Worm (Caenorhabditis elegans) whole organism, L2 larva: ENCODE results near the gene T28D6.7.

ENCODE experiments used
- C34F6.9 ChIP-seq: fragments of 150-350 bp; optimal IDR thresholded peaks from 2 replicates; lab custom pipeline; 2014; ENCODE audit warnings: missing biosample characterization, missing genetic modification characterization
- F13H6.1 ChIP-seq: sonication (generic microtip); optimal IDR thresholded peaks from 2 replicates; lab custom pipeline; 2016; ENCODE audit warnings: missing genetic modification characterization, missing compliant biosample characterization
- R02D3.7 ChIP-seq: fragments of 150-350 bp; optimal IDR thresholded peaks from 2 replicates; lab custom pipeline; 2014; ENCODE audit warnings: missing biosample characterization, missing genetic modification characterization
- Y55F3AM.14 ChIP-seq: fragments of 200-800 bp; sonication (Bioruptor generic); optimal IDR thresholded peaks from 2 replicates; lab custom pipeline; 2018; ENCODE audit warnings: mild to moderate bottlenecking, missing genetic modification characterization, missing compliant biosample characterization
- alr-1 ChIP-seq: fragments of 150-350 bp; optimal IDR thresholded peaks from 2 replicates; lab custom pipeline; 2014; ENCODE audit warnings: missing biosample characterization, missing genetic modification characterization
- ama-1 ChIP-seq: fragments of 150-350 bp; optimal IDR thresholded peaks from 2 replicates; lab custom pipeline; 2018; ENCODE audit warnings: inconsistent platforms
- blmp-1 ChIP-seq: sonication (generic microtip); optimal IDR thresholded peaks from 2 replicates; lab custom pipeline; 2017; ENCODE audit warnings: missing genetic modification characterization, mild to moderate bottlenecking, missing compliant biosample characterization, antibody characterized with exemption, moderate library complexity; ENCODE audit not compliant: insufficient read depth
- crh-2 ChIP-seq: sonication (generic microtip); optimal IDR thresholded peaks from 2 replicates; lab custom pipeline; 2017; ENCODE audit warnings: missing biosample characterization, missing genetic modification characterization
- egl-27 ChIP-seq: sonication (generic microtip); optimal IDR thresholded peaks from 3 replicates; lab custom pipeline; 2017; ENCODE audit warnings: missing biosample characterization, missing genetic modification reagents, missing genetic modification characterization
- elt-1 ChIP-seq: fragments of 150-350 bp; optimal IDR thresholded peaks from 2 replicates; lab custom pipeline; 2014; ENCODE audit warnings: missing biosample characterization, missing genetic modification characterization
- fos-1 ChIP-seq: fragments of 150-350 bp; optimal IDR thresholded peaks from 2 replicates; lab custom pipeline; 2014; ENCODE audit warnings: missing biosample characterization, missing genetic modification characterization
- gmeb-1 ChIP-seq: fragments of 150-350 bp; optimal IDR thresholded peaks from 2 replicates; lab custom pipeline; 2014; ENCODE audit warnings: missing biosample characterization, missing genetic modification characterization
- lsy-2 ChIP-seq, 2 experiments: fragments of 150-350 bp in 1 of 2; sonication (generic microtip) in 1 of 2; optimal IDR thresholded peaks; 2 replicates each; lab custom pipeline; 2014 to 2017; ENCODE audit warnings: missing biosample characterization in 2 of 2, missing genetic modification characterization in 2 of 2
- mbf-1 ChIP-seq: sonication (generic microtip); optimal IDR thresholded peaks from 2 replicates; lab custom pipeline; 2017; ENCODE audit warnings: missing biosample characterization, missing genetic modification characterization
- nhr-12 ChIP-seq: fragments of 150-350 bp; optimal IDR thresholded peaks from 2 replicates; lab custom pipeline; 2014; ENCODE audit warnings: missing biosample characterization, missing genetic modification characterization
- nhr-129 ChIP-seq: fragments of 150-350 bp; optimal IDR thresholded peaks from 2 replicates; lab custom pipeline; 2014; ENCODE audit warnings: missing biosample characterization, missing genetic modification characterization
- nhr-21 ChIP-seq: fragments of 150-350 bp; optimal IDR thresholded peaks from 2 replicates; lab custom pipeline; 2014; ENCODE audit warnings: missing biosample characterization, missing genetic modification characterization
- nhr-237 ChIP-seq: fragments of 150-350 bp; optimal IDR thresholded peaks from 2 replicates; lab custom pipeline; 2014; ENCODE audit warnings: missing biosample characterization, missing genetic modification characterization
- nhr-6 ChIP-seq: fragments of 150-350 bp; optimal IDR thresholded peaks from 2 replicates; lab custom pipeline; 2014; ENCODE audit warnings: missing biosample characterization, missing genetic modification characterization
- nhr-77 ChIP-seq: fragments of 150-350 bp; optimal IDR thresholded peaks from 2 replicates; lab custom pipeline; 2014; ENCODE audit warnings: missing biosample characterization, missing genetic modification characterization
- sem-4 ChIP-seq: fragments of 150-350 bp; optimal IDR thresholded peaks from 2 replicates; lab custom pipeline; 2014; ENCODE audit warnings: missing biosample characterization, missing genetic modification reagents, missing genetic modification characterization
- skn-1 ChIP-seq: sonication (generic microtip); optimal IDR thresholded peaks from 2 replicates; lab custom pipeline; 2017; ENCODE audit warnings: missing biosample characterization, missing genetic modification characterization
- sma-9 ChIP-seq, 2 experiments: fragments of 150-350 bp in 1 of 2; sonication (generic microtip) in 1 of 2; optimal IDR thresholded peaks; 2 replicates each; lab custom pipeline; 2014 to 2016; ENCODE audit warnings: missing genetic modification characterization in 2 of 2, mild to moderate bottlenecking in 1 of 2, missing biosample characterization in 1 of 2, missing compliant biosample characterization in 1 of 2, missing genetic modification reagents in 1 of 2, moderate library complexity in 1 of 2
- unc-39 ChIP-seq: fragments of 150-350 bp; optimal IDR thresholded peaks from 2 replicates; lab custom pipeline; 2014; ENCODE audit warnings: missing biosample characterization, missing genetic modification characterization
- unc-55 ChIP-seq: fragments of 150-350 bp; sonication (generic microtip); optimal IDR thresholded peaks from 3 replicates; lab custom pipeline; 2014; ENCODE audit warnings: missing biosample characterization, missing genetic modification reagents, missing genetic modification characterization
- unc-62 ChIP-seq: fragments of 150-350 bp; optimal IDR thresholded peaks from 2 replicates; lab custom pipeline; 2014; ENCODE audit warnings: missing biosample characterization, missing genetic modification reagents, missing genetic modification characterization
- ztf-1 ChIP-seq: fragments of 200-800 bp; sonication (Bioruptor generic); conservative IDR thresholded peaks from 2 replicates; pipeline ENCODE4 v1.3.6; 2022; ENCODE audit warnings: missing genetic modification characterization, missing compliant biosample characterization

T28D6.7 gene

DNA sequence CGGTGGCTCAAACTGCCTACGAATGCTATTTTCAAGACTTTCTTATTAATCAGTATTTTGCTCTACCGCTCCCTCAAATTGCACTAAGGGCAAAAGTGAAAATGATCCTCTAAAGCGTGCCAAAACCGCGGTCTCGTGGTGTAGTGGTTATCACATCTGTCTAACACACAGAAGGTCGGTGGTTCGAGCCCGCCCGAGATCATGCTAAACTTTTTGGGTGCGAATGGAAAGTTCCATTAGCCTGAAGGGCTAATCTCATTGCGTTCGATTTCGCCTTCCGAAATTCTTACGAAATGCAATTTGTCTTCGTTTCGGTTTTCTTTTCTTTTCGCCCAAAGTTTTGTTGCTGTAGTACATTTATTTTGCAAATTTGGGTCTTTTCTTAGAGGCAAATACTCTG lies 7.2 kb upstream of the T28D6.7 start:
- TF ChIP-seq egl-27 (tag; lab: Kevin White, UChicago): no peak
- TF ChIP-seq nhr-129 (tag; lab: Kevin White, UChicago): peak; percentile 63
- TF ChIP-seq sma-9 (GFP tag; optimal IDR thresholded peaks at IDR 0.05; lab: Kevin White, UChicago): peak; percentile 7
- no peak for TF ChIP-seq sma-9 (tag; optimal IDR thresholded peaks at IDR 0.05; lab: Kevin White, UChicago)
- TF ChIP-seq mbf-1 (tag; lab: Kevin White, UChicago): no peak
- peak; percentile 33 for TF ChIP-seq sem-4 (tag; lab: Kevin White, UChicago)
- no peak for TF ChIP-seq ama-1 (lab: Kevin White, UChicago)
- TF ChIP-seq gmeb-1 (tag; lab: Kevin White, UChicago): no peak
- peak in 1 of 2 experiments; percentile 22 for TF ChIP-seq lsy-2 (tag; optimal IDR thresholded peaks at IDR 0.05; lab: Kevin White, UChicago)
- TF ChIP-seq crh-2 (tag; lab: Kevin White, UChicago): peak; percentile 28
- peak; percentile 42 for TF ChIP-seq C34F6.9 (tag; lab: Kevin White, UChicago)
- peak; percentile 25 for TF ChIP-seq fos-1 (tag; lab: Kevin White, UChicago)

DNA sequence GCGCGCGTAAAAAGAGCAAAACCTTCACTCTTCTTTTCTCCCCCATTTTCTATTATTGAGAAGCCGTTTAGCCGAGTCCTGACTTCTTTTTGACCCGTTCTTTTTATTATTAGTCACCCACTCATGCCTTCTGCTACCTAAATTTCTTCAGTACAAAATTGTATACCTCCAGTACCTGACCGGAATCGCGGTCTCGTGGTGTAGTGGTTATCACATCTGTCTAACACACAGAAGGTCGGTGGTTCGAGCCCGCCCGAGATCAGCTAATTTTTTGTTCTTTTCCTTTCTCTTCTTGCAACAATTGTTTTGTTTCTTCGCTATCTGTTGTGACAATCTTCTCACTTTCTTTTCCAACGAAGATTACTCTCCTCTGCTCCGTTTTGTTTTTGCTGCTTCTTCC lies 6.6 kb upstream of the T28D6.7 start:
- TF ChIP-seq lsy-2 (tag; optimal IDR thresholded peaks at IDR 0.05; lab: Kevin White, UChicago) (peak in 1 of 2 experiments; percentile 22), nhr-6 (tag; lab: Kevin White, UChicago) (no peak), sma-9 (GFP tag; optimal IDR thresholded peaks at IDR 0.05; lab: Kevin White, UChicago) (peak; percentile 15), sma-9 (tag; optimal IDR thresholded peaks at IDR 0.05; lab: Kevin White, UChicago) (no peak), gmeb-1 (tag; lab: Kevin White, UChicago) (peak; percentile 33), nhr-129 (tag; lab: Kevin White, UChicago) (peak; percentile 51), nhr-77 (tag; lab: Kevin White, UChicago) (no peak), unc-55 (GFP tag; lab: Kevin White, UChicago) (peak; percentile 9), F13H6.1 (tag; lab: Kevin White, UChicago) (peak; percentile 22)
- TF ChIP-seq, all 48 proteins: peak for 6

DNA sequence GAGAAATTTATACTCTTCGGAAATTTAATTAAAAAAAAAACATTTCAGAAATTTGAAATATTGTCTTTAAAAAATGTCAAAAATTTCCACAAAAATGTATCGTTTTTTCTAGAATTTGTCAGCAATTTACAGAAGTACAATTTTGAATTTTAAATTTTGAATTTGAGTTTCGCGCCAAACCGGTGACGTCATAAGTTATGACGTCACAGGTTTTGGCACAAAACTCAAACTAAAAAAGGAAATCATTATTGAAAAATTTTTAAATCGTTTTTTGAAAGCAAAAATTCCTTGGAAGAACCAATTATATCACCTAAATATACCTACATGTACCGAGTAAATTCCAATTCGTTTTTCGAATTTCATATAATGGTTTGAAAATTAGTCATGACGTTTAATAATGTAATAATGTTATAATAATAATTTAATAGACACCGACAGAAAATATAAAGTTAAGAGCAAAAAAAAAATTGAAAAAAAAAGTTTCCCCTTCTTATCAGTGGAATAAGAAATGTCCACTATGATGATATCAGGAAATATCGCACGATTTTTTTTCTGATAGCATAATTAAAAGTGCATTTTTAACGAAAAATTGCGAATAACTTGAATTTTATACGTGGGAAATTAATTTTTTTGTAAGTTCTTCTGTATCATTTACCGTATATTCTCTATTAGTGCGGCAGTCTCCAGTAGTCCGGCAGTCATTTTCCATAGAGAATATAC lies 4.0 kb upstream of the T28D6.7 start:
- TF ChIP-seq fos-1 (tag; lab: Kevin White, UChicago) (peak; percentile 44), lsy-2 (tag; optimal IDR thresholded peaks at IDR 0.05; lab: Kevin White, UChicago) (no peak), ama-1 (lab: Kevin White, UChicago) (no peak), elt-1 (no peak), nhr-21 (tag; lab: Kevin White, UChicago) (no peak), ztf-1 (GFP tag; lab: Robert Waterston, UW) (no peak), blmp-1 (tag; lab: Kevin White, UChicago) (no peak), sma-9 (GFP tag; optimal IDR thresholded peaks at IDR 0.05; lab: Kevin White, UChicago) (no peak), sma-9 (tag; optimal IDR thresholded peaks at IDR 0.05; lab: Kevin White, UChicago) (no peak), unc-62 (GFP tag; lab: Kevin White, UChicago) (no peak)

DNA sequence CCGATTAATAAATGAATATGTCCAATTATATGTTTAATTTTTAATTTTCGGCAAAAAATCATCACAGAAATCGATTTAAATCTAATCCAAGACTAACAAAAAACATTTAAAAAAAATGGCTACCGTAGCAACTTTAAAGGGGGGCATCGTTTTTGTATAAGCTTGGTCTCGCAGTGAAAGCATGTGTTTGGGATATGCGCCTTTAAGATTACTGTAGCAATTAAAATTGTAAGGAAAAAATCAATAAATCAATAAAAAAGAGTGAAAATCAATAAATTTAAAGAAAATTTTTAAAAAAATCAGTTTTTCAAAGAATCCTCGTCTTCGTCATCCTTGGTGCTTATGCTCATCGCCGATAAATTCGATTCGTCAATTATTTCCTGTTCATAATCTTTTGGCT lies 2.2 kb downstream of the T28D6.7 start:
- TF ChIP-seq nhr-237 (tag; lab: Kevin White, UChicago) (no peak), crh-2 (tag; lab: Kevin White, UChicago) (no peak), sem-4 (tag; lab: Kevin White, UChicago) (no peak), gmeb-1 (tag; lab: Kevin White, UChicago) (no peak), Y55F3AM.14 (GFP tag; lab: Kevin White, UChicago) (no peak), unc-39 (tag; lab: Kevin White, UChicago) (no peak), ama-1 (lab: Kevin White, UChicago) (no peak), unc-55 (GFP tag; lab: Kevin White, UChicago) (no peak), alr-1 (tag; lab: Kevin White, UChicago) (no peak), skn-1 (tag; lab: Kevin White, UChicago) (no peak), nhr-12 (tag; lab: Kevin White, UChicago) (no peak), blmp-1 (tag; lab: Kevin White, UChicago) (no peak), C34F6.9 (tag; lab: Kevin White, UChicago) (no peak), nhr-21 (tag; lab: Kevin White, UChicago) (no peak), R02D3.7 (tag; lab: Kevin White, UChicago) (no peak)

ce11 chrIII:11343041-11343440 lies 3.2 kb downstream of the T28D6.7 start, which contains the start of the genes T28D6.6 and pen-2:
T28D6.6 (minus strand) TSS chrIII:11343108.
pen-2 (plus strand) TSS chrIII:11343322.
- TF ChIP-seq lsy-2 (tag; optimal IDR thresholded peaks at IDR 0.05; lab: Kevin White, UChicago) (peak; percentile 41 to 45), unc-55 (GFP tag; lab: Kevin White, UChicago) (peak; percentile 37), gmeb-1 (tag; lab: Kevin White, UChicago) (peak; percentile 27), C34F6.9 (tag; lab: Kevin White, UChicago) (peak; percentile 41), nhr-129 (tag; lab: Kevin White, UChicago) (no peak), F13H6.1 (tag; lab: Kevin White, UChicago) (peak; percentile 19)
